Fruit fly (Drosophila melanogaster) whole organism, embryonic: ENCODE results near the gene tay.

Experiments
- Ada2b ChIP-seq: fragments of 200-800 bp; sonication (Bioruptor generic); IDR thresholded peaks from 2 replicates; pipeline ENCODE4 v1.3.6; 2022; ENCODE audit warnings: missing biosample characterization, missing genetic modification characterization
- Asciz ChIP-seq: fragments of 200-800 bp; sonication (Bioruptor generic); optimal IDR thresholded peaks from 2 replicates; lab custom pipeline; 2017; ENCODE audit warnings: missing biosample characterization, mild to moderate bottlenecking, missing genetic modification characterization, missing genetic modification reagents
- Bgb ChIP-seq: fragments of 200-800 bp; sonication (Bioruptor generic); IDR thresholded peaks from 2 replicates; pipeline ENCODE4 v1.3.6; 2022; ENCODE audit warnings: missing biosample characterization, missing genetic modification characterization; ENCODE audit not compliant: partially characterized antibody
- BtbVII ChIP-seq: fragments of 200-800 bp; sonication (Bioruptor generic); optimal IDR thresholded peaks from 3 replicates; lab custom pipeline; 2017; ENCODE audit warnings: missing biosample characterization, mild to moderate bottlenecking, missing genetic modification characterization
- CG1024 ChIP-seq: fragments of 200-800 bp; sonication (Bioruptor generic); IDR thresholded peaks from 2 replicates; pipeline ENCODE4 v1.3.6; 2022; ENCODE audit warnings: missing biosample characterization, missing genetic modification characterization
- CG10543 ChIP-seq: fragments of 200-800 bp; sonication (Bioruptor generic); optimal IDR thresholded peaks from 3 replicates; lab custom pipeline; 2017; ENCODE audit warnings: missing biosample characterization, mild to moderate bottlenecking, missing genetic modification characterization, moderate library complexity
- CG13894 ChIP-seq: fragments of 200-800 bp; sonication (Bioruptor generic); optimal IDR thresholded peaks from 3 replicates; lab custom pipeline; 2018; ENCODE audit warnings: missing biosample characterization, mild to moderate bottlenecking, missing genetic modification characterization, moderate library complexity
- CG14860 ChIP-seq: fragments of 200-800 bp; sonication (Bioruptor generic); IDR thresholded peaks from 3 replicates; pipeline ENCODE4 v1.3.6; 2022; ENCODE audit warnings: missing biosample characterization, missing genetic modification characterization; ENCODE audit not compliant: partially characterized antibody
- CG16815 ChIP-seq: fragments of 200-800 bp; sonication (Bioruptor generic); optimal IDR thresholded peaks from 3 replicates; lab custom pipeline; 2017; ENCODE audit warnings: missing biosample characterization, mild to moderate bottlenecking, missing genetic modification characterization
- CG17912 ChIP-seq: fragments of 200-800 bp; sonication (Bioruptor generic); optimal IDR thresholded peaks from 2 replicates; lab custom pipeline; 2018; ENCODE audit warnings: missing biosample characterization, mild to moderate bottlenecking, missing genetic modification characterization
- CG3995 ChIP-seq: fragments of 200-800 bp; sonication (Bioruptor generic); optimal IDR thresholded peaks from 3 replicates; lab custom pipeline; 2016; ENCODE audit warnings: missing biosample characterization, missing genetic modification characterization
- CG4730 ChIP-seq: fragments of 200-800 bp; sonication (Bioruptor generic); IDR thresholded peaks from 2 replicates; pipeline ENCODE4 v1.3.6; 2022; ENCODE audit warnings: missing biosample characterization, missing genetic modification characterization
- CG5180 ChIP-seq: fragments of 200-800 bp; sonication (Bioruptor generic); optimal IDR thresholded peaks from 3 replicates; lab custom pipeline; 2017; ENCODE audit warnings: missing biosample characterization, missing genetic modification characterization, mild to moderate bottlenecking, moderate library complexity, missing genetic modification reagents
- CG6654 ChIP-seq: fragments of 200-800 bp; sonication (Bioruptor generic); optimal IDR thresholded peaks from 2 replicates; lab custom pipeline; 2017; ENCODE audit warnings: missing biosample characterization, mild to moderate bottlenecking, missing genetic modification characterization
- CG7928 ChIP-seq: fragments of 200-800 bp; sonication (Bioruptor generic); optimal IDR thresholded peaks from 2 replicates; lab custom pipeline; 2017; ENCODE audit warnings: missing biosample characterization, mild to moderate bottlenecking, missing genetic modification characterization
- CG8281 ChIP-seq: fragments of 200-800 bp; sonication (Bioruptor generic); optimal IDR thresholded peaks from 2 replicates; lab custom pipeline; 2018; ENCODE audit warnings: missing biosample characterization, mild to moderate bottlenecking, missing genetic modification characterization, moderate library complexity
- CG8290 ChIP-seq, 3 experiments: fragments of 200-800 bp; sonication (Bioruptor generic); optimal IDR thresholded peaks; 2 replicates each; lab custom pipeline; 2016 to 2019; ENCODE audit warnings: missing biosample characterization in 3 of 3, missing genetic modification characterization in 3 of 3, mild to moderate bottlenecking in 2 of 3, moderate library complexity in 1 of 3
- CG8765 ChIP-seq: fragments of 200-800 bp; sonication (Bioruptor generic); IDR thresholded peaks from 2 replicates; pipeline ENCODE4 v1.3.6; 2022; ENCODE audit warnings: missing biosample characterization, missing genetic modification characterization
- Dbx ChIP-seq: fragments of 200-800 bp; sonication (Bioruptor generic); IDR thresholded peaks from 3 replicates; pipeline ENCODE4 v1.3.6; 2022; ENCODE audit warnings: missing biosample characterization, missing genetic modification characterization
- Dp ChIP-seq: fragments of 200-800 bp; sonication (Bioruptor generic); optimal IDR thresholded peaks from 2 replicates; lab custom pipeline; 2018; ENCODE audit warnings: missing biosample characterization, mild to moderate bottlenecking, missing genetic modification characterization, moderate library complexity
- Dref ChIP-seq: fragments of 200-800 bp; sonication (Bioruptor generic); IDR thresholded peaks from 2 replicates; pipeline ENCODE4 v1.3.6; 2022; ENCODE audit warnings: missing biosample characterization, missing genetic modification characterization
- Eip74EF ChIP-seq, 2 experiments: fragments of 200-800 bp in 1 of 2; fragments of >200 bp in 1 of 2; sonication (Bioruptor generic) in 1 of 2; optimal IDR thresholded peaks; 2 replicates each; lab custom pipeline; 2017 to 2019; ENCODE audit warnings: missing biosample characterization in 2 of 2, missing genetic modification characterization in 2 of 2, mild to moderate bottlenecking in 1 of 2, moderate library complexity in 1 of 2
- Fer3 ChIP-seq: fragments of 200-800 bp; sonication (Bioruptor generic); optimal IDR thresholded peaks from 2 replicates; lab custom pipeline; 2018; ENCODE audit warnings: missing biosample characterization, mild to moderate bottlenecking, missing genetic modification characterization, moderate library complexity
- Mrtf ChIP-seq: fragments of 200-800 bp; sonication (Bioruptor generic); IDR thresholded peaks from 3 replicates; pipeline ENCODE4 v1.3.6; 2022; ENCODE audit warnings: missing biosample characterization, missing genetic modification characterization
- Nf-YA ChIP-seq: fragments of 200-800 bp; sonication (Bioruptor generic); IDR thresholded peaks from 2 replicates; pipeline ENCODE4 v1.3.6; 2022; ENCODE audit warnings: missing biosample characterization, missing genetic modification characterization
- PHDP ChIP-seq: fragments of 200-800 bp; sonication (Bioruptor generic); optimal IDR thresholded peaks from 3 replicates; lab custom pipeline; 2018; ENCODE audit warnings: missing biosample characterization, mild to moderate bottlenecking, missing genetic modification characterization, moderate library complexity
- Ptx1 ChIP-seq: fragments of 200-800 bp; sonication (Bioruptor generic); IDR thresholded peaks from 2 replicates; pipeline ENCODE4 v1.3.6; 2022; ENCODE audit warnings: missing biosample characterization, missing genetic modification characterization
- Scr ChIP-seq: fragments of 200-800 bp; sonication (Bioruptor generic); IDR thresholded peaks from 2 replicates; pipeline ENCODE4 v1.3.6; 2022; ENCODE audit warnings: missing biosample characterization, missing genetic modification characterization; ENCODE audit not compliant: partially characterized antibody
- bcd ChIP-seq: fragments of 200-800 bp; sonication (Bioruptor generic); optimal IDR thresholded peaks from 2 replicates; lab custom pipeline; 2017; ENCODE audit warnings: missing biosample characterization, mild to moderate bottlenecking, missing genetic modification characterization
- disco-r ChIP-seq: fragments of 200-800 bp; sonication (Bioruptor generic); optimal IDR thresholded peaks from 2 replicates; lab custom pipeline; 2016; ENCODE audit warnings: missing biosample characterization, missing genetic modification characterization
- esg ChIP-seq: fragments of 200-800 bp; sonication (Bioruptor generic); conservative IDR thresholded peaks from 2 replicates; pipeline ENCODE4 v1.3.6; 2022; ENCODE audit warnings: missing biosample characterization, missing genetic modification characterization
- gsb-n ChIP-seq: fragments of 200-800 bp; sonication (Bioruptor generic); optimal IDR thresholded peaks from 3 replicates; lab custom pipeline; 2018; ENCODE audit warnings: missing biosample characterization, mild to moderate bottlenecking, missing genetic modification characterization
- h ChIP-seq: fragments of >200 bp; optimal IDR thresholded peaks from 2 replicates; lab custom pipeline; 2017
- her ChIP-seq: fragments of 200-800 bp; sonication (Bioruptor generic); optimal IDR thresholded peaks from 2 replicates; lab custom pipeline; 2016; ENCODE audit warnings: missing biosample characterization, missing genetic modification characterization
- insv ChIP-seq, 2 experiments: fragments of 200-800 bp; sonication (Bioruptor generic); optimal IDR thresholded peaks; 3 replicates each; lab custom pipeline; 2016 to 2018; ENCODE audit warnings: missing biosample characterization in 2 of 2, missing genetic modification characterization in 2 of 2
- kay ChIP-seq: fragments of 200-800 bp; sonication (Bioruptor generic); optimal IDR thresholded peaks from 2 replicates; lab custom pipeline; 2016; ENCODE audit warnings: missing biosample characterization, missing genetic modification characterization
- klu ChIP-seq: fragments of 200-800 bp; sonication (Bioruptor generic); IDR thresholded peaks from 2 replicates; pipeline ENCODE4 v1.3.6; 2022; ENCODE audit warnings: missing biosample characterization, missing genetic modification characterization
- mirr ChIP-seq: fragments of 200-800 bp; sonication (Bioruptor generic); optimal IDR thresholded peaks from 3 replicates; lab custom pipeline; 2018; ENCODE audit warnings: missing biosample characterization, mild to moderate bottlenecking, missing genetic modification characterization
- nerfin-2 ChIP-seq: fragments of 200-800 bp; sonication (Bioruptor generic); IDR thresholded peaks from 2 replicates; pipeline ENCODE4 v1.3.6; 2022; ENCODE audit warnings: missing biosample characterization, missing genetic modification characterization; ENCODE audit not compliant: partially characterized antibody
- pho ChIP-seq: fragments of 200-800 bp; sonication (Bioruptor generic); optimal IDR thresholded peaks from 2 replicates; lab custom pipeline; 2016; ENCODE audit warnings: missing biosample characterization, missing genetic modification characterization
- sima ChIP-seq: fragments of 200-800 bp; sonication (Bioruptor generic); optimal IDR thresholded peaks from 2 replicates; lab custom pipeline; 2016; ENCODE audit warnings: missing biosample characterization, missing genetic modification characterization
- slbo ChIP-seq: fragments of 200-800 bp; sonication (Bioruptor generic); IDR thresholded peaks from 2 replicates; pipeline ENCODE4 v1.3.6; 2022; ENCODE audit warnings: missing biosample characterization, missing genetic modification characterization
- ssp ChIP-seq: fragments of 200-800 bp; sonication (Bioruptor generic); IDR thresholded peaks from 2 replicates; pipeline ENCODE4 v1.3.6; 2022; ENCODE audit warnings: missing biosample characterization, missing genetic modification characterization
- stc ChIP-seq: fragments of 200-800 bp; sonication (Bioruptor generic); IDR thresholded peaks from 2 replicates; pipeline ENCODE4 v1.3.6; 2022; ENCODE audit warnings: missing biosample characterization, missing genetic modification characterization
- tin ChIP-seq: fragments of 200-800 bp; sonication (Bioruptor generic); optimal IDR thresholded peaks from 3 replicates; lab custom pipeline; 2016; ENCODE audit warnings: missing biosample characterization, missing genetic modification characterization
- tll ChIP-seq, 2 experiments: fragments of 200-800 bp in 1 of 2; fragments of >200 bp in 1 of 2; sonication (Bioruptor generic) in 1 of 2; optimal IDR thresholded peaks; 2 replicates each; lab custom pipeline; 2017 to 2019; ENCODE audit warnings: missing biosample characterization in 2 of 2, missing genetic modification characterization in 2 of 2, mild to moderate bottlenecking in 1 of 2, moderate library complexity in 1 of 2
- unc-4 ChIP-seq: fragments of 200-800 bp; sonication (Bioruptor generic); IDR thresholded peaks from 2 replicates; pipeline ENCODE4 v1.3.6; 2022; ENCODE audit warnings: missing biosample characterization, missing genetic modification characterization; ENCODE audit not compliant: partially characterized antibody
- zen2 ChIP-seq: fragments of 200-800 bp; sonication (Bioruptor generic); IDR thresholded peaks from 3 replicates; pipeline ENCODE4 v1.3.6; 2022; ENCODE audit warnings: missing biosample characterization, missing genetic modification characterization; ENCODE audit not compliant: partially characterized antibody

The tay gene

dm6 chrX:15891606-15892345 lies 4.7 kb upstream of the tay start, which contains the start of gene shi (continued):
- TF ChIP-seq CG8290 (GFP tag; optimal IDR thresholded peaks at IDR 0.05; lab: Kevin White, UChicago) (peak; percentile 48), CG8290 (tag; optimal IDR thresholded peaks at IDR 0.05; lab: Kevin White, UChicago) (peak in 1 of 2 experiments; percentile 75), zen2 (peak; percentile 97; the same call in 2 of the 3 replicates), disco-r (GFP tag; lab: Kevin White, UChicago) (no peak), kay (peak; percentile 18), Nf-YA (0 out of 2 replicates have a peak, but pooled peaks have one; percentile 18), CG8765 (no peak), mirr (peak; percentile 59), CG3995 (GFP tag; lab: Kevin White, UChicago) (peak; percentile 9), unc-4 (peak; percentile 96), Eip74EF (GFP tag; optimal IDR thresholded peaks at IDR 0.05; lab: Kevin White, UChicago) (no peak), tll (GFP tag; optimal IDR thresholded peaks at IDR 0.05; lab: Kevin White, UChicago) (no peak), ssp (GFP tag; lab: Robert Waterston, UW) (peak; percentile 51), her (GFP tag; lab: Kevin White, UChicago) (no peak), esg (GFP tag; lab: Robert Waterston, UW) (no peak), Mrtf (GFP tag; lab: Robert Waterston, UW) (no peak), insv (GFP tag; optimal IDR thresholded peaks at IDR 0.05; lab: Kevin White, UChicago) (peak in 1 of 2 experiments; percentile 67), Scr (GFP tag; lab: Robert Waterston, UW) (peak; percentile 96), nerfin-2 (peak; percentile 99), tin (GFP tag; lab: Kevin White, UChicago) (no peak), CG1024 (GFP tag; lab: Robert Waterston, UW) (0 out of 2 replicates have a peak, but pooled peaks have one; percentile 18), Dp (peak; percentile 53), sima (GFP tag; lab: Kevin White, UChicago) (no peak), Bgb (GFP tag; lab: Robert Waterston, UW) (peak; percentile 99), Ptx1 (GFP tag; lab: Robert Waterston, UW) (no peak), CG14860 (peak; percentile 97), Dbx (GFP tag; lab: Robert Waterston, UW) (peak; percentile 61; the same call in 2 of the 3 replicates), CG13894 (tag; lab: Kevin White, UChicago) (peak; percentile 75), BtbVII (no peak), CG7928 (GFP tag; lab: Kevin White, UChicago) (peak; percentile 83), CG8281 (tag; lab: Kevin White, UChicago) (no peak), CG6654 (GFP tag; lab: Kevin White, UChicago) (no peak), CG16815 (GFP tag; lab: Kevin White, UChicago) (no peak), CG5180 (GFP tag; lab: Kevin White, UChicago) (no peak), Ada2b (GFP tag; lab: Robert Waterston, UW) (no peak), klu (no peak), stc (no peak), Fer3 (peak; percentile 9), slbo (GFP tag; lab: Robert Waterston, UW) (peak; percentile 29; the same call in 1 of the 2 replicates), h (no peak), CG17912 (GFP tag; lab: Kevin White, UChicago) (no peak), CG4730 (GFP tag; lab: Robert Waterston, UW) (no peak), pho (peak; percentile 33), bcd (GFP tag; lab: Kevin White, UChicago) (peak; percentile 3), gsb-n (tag; lab: Kevin White, UChicago) (peak; percentile 15), Asciz (GFP tag; lab: Kevin White, UChicago) (no peak), PHDP (tag; lab: Kevin White, UChicago) (peak; percentile 11), CG10543 (GFP tag; lab: Kevin White, UChicago) (peak; percentile 10), Dref (GFP tag; lab: Robert Waterston, UW) (peak; percentile 96)
